Worm (Caenorhabditis elegans): ENCODE measurements around the gene sod-3.

sod-3 gene

DNA sequence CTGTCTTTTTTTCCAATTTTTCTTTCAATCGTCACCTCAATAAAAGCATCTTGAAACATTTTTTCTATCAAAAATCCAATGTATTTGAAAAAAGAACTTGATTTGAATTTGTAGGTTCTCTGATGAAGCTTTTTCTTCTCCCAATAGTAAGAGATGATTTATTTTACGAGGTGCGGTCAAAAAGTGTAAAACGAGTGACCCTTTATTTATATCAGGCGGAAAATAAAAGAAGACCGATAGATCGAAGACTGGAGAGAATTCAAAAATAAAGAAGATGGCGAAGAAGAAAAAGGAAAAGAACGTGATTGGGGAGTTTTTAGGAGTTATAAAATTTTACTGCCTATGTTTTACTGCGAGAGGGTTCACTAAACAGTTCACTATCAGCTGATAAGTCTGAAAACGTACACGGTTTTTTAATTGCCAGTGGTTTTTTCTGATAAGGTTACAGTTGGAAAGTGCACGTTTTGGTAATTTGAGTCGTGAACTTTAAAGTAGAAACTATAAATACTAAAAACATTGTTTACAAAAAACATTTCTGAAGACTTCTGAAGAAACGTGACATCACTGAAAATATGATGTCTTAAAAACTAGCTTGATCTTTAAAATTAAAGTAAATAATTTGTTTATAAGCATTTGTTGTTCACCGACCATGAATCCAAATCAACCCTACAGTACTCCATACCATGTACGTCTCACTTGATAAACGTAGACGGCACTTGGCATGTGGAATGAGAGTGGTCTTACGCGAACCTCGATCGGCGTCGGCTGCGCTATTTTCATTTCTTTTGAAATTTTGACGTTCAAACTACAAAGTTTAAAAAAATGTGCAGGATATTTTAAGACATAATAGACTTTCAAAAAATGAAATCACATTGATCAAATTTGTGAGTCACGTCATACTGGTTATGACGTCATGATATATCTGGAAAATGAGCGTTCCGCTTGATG lies 36.4 kb upstream of the sod-3 start:
- TF ChIP-seq zip-8 (tag; optimal IDR thresholded peaks at IDR 0.05) (peak; percentile 41), mls-2 (tag; optimal IDR thresholded peaks at IDR 0.05) (no peak), sem-2 (GFP tag; optimal IDR thresholded peaks at IDR 0.05) (no peak)

DNA sequence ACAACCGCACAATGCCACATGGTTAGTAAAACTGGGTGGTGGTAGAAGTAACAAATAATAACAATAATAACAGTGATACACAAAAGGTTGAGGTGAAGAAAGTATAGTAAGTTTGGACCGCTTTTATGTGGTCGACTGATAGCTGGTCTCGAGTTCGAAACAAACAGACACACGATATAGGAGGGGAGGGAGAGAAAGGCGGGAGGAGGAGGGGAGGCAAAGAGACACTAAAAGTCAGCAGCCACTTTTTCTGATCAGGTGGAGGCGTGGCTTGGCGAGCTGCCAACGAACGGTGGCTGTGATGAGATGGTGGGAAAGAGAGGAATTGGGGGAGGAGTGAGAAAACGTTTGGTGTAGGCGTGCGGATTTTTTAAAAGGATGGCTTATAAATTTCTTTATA lies 34.2 kb upstream of the sod-3 start:
- TF ChIP-seq elt-3 (tag; optimal IDR thresholded peaks at IDR 0.05) = no peak
- TF ChIP-seq ceh-83 (GFP tag; optimal IDR thresholded peaks at IDR 0.05) = no peak
- no peak for TF ChIP-seq drap-1 (GFP tag; optimal IDR thresholded peaks at IDR 0.05)
- no peak for TF ChIP-seq unc-62 (GFP tag; optimal IDR thresholded peaks at IDR 0.05)
- TF ChIP-seq blmp-1 (tag; optimal IDR thresholded peaks at IDR 0.05) = no peak
- no peak for TF ChIP-seq mep-1 (tag; optimal IDR thresholded peaks at IDR 0.05)
- no peak for TF ChIP-seq ces-1 (GFP tag; optimal IDR thresholded peaks at IDR 0.05)
- TF ChIP-seq cnd-1 (tag; optimal IDR thresholded peaks at IDR 0.05) = no peak
- TF ChIP-seq nhr-2 (tag; optimal IDR thresholded peaks at IDR 0.05) = no peak

DNA sequence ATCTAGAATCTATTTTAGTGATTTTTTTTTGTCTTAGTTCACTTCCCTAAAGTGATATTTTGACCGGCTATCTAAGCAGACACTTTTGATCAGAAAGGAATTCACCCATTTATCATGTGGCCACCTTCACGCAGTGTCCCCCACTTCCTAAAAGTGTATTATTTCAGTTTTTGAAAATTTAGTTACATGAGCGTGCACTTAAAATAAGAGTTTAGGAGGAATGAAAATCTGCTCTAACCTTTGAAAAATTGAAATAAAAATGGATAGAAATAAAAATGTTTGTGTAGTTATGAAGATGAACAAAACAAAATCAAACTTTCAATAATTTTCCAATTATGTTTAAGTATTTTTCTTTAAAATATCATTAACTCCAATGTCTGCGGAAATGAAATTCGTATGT lies 32.8 kb upstream of the sod-3 start:
- TF ChIP-seq mab-5 (tag; optimal IDR thresholded peaks at IDR 0.05) (no peak), unc-39 (tag; optimal IDR thresholded peaks at IDR 0.05) (no peak), zip-8 (tag; optimal IDR thresholded peaks at IDR 0.05) (no peak), ceh-43 (GFP tag; optimal IDR thresholded peaks at IDR 0.05) (no peak), mls-2 (tag; optimal IDR thresholded peaks at IDR 0.05) (no peak), ham-2 (GFP tag; optimal IDR thresholded peaks at IDR 0.05) (no peak), pha-4 (tag; optimal IDR thresholded peaks at IDR 0.05) (no peak), drap-1 (GFP tag; optimal IDR thresholded peaks at IDR 0.05) (no peak), nhr-12 (tag; optimal IDR thresholded peaks at IDR 0.05) (no peak), sem-2 (GFP tag; optimal IDR thresholded peaks at IDR 0.05) (no peak), nhr-237 (tag; optimal IDR thresholded peaks at IDR 0.05) (no peak)

DNA sequence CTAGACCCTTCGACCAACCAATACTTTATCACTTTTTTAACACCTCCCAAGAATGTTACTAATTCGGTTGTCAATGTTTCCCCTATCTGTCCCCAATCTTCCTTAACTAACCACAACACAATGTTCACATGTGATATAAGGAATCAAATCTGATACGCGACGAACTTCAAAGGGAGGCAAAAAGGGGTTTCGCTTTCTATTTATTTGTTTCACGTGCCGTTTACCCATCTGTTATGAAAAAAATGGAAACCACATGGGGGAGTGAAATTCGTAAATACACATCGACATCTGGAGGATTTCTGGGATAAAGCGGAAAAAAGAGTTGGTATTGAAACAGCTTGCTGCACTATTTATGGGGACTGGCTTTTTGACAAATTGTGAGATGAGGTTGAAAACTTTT lies 30.4 kb upstream of the sod-3 start:
- TF ChIP-seq mls-2 (tag; optimal IDR thresholded peaks at IDR 0.05) (no peak), nhr-76 (tag; optimal IDR thresholded peaks at IDR 0.05) (no peak), zip-8 (tag; optimal IDR thresholded peaks at IDR 0.05) (no peak), bed-3 (GFP tag; optimal IDR thresholded peaks at IDR 0.05) (no peak), cnd-1 (tag; optimal IDR thresholded peaks at IDR 0.05) (no peak), unc-62 (GFP tag; optimal IDR thresholded peaks at IDR 0.05) (no peak), lsy-2 (tag; optimal IDR thresholded peaks at IDR 0.05) (no peak), blmp-1 (tag; optimal IDR thresholded peaks at IDR 0.05) (no peak)

DNA sequence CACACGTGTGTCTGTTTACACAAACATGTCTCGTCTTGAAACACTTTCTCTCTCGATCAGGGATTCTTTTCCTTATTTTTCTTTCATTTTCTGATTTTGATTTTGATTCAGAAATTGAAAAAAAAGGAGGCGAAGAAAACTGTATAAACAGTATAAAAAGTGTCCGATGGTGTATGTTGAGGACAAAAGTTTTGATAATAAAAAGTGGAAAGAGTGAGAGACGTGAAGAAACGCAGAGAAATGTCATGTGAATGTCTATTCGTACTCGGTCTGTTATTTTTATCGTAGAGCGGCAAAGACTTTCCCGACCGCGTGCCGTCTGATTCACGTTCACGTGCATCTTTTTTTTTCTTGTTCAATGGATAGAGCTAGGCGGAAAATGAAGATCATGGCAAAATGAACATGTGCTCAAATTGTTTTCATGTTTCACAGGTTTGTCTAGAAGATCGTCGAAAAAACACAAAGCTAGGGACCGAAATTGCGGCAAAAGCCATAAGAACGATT lies 28.8 kb upstream of the sod-3 start:
- TF ChIP-seq lin-13 (tag; optimal IDR thresholded peaks at IDR 0.05) (no peak), nhr-12 (tag; optimal IDR thresholded peaks at IDR 0.05) (no peak), lin-32 (GFP tag; optimal IDR thresholded peaks at IDR 0.05) (no peak), ceh-43 (GFP tag; optimal IDR thresholded peaks at IDR 0.05) (no peak), ceh-39 (tag; optimal IDR thresholded peaks at IDR 0.05) (no peak), ceh-83 (GFP tag; optimal IDR thresholded peaks at IDR 0.05) (no peak), unc-120 (tag; optimal IDR thresholded peaks at IDR 0.05; ENCODE audit: poor library complexity, severe bottlenecking) (no peak), nhr-237 (tag; optimal IDR thresholded peaks at IDR 0.05) (no peak), M03D4.4 (tag; optimal IDR thresholded peaks at IDR 0.05) (no peak), nhr-28 (tag; optimal IDR thresholded peaks at IDR 0.05) (no peak), snpc-4 (tag; optimal IDR thresholded peaks at IDR 0.05) (no peak), unc-39 (tag; optimal IDR thresholded peaks at IDR 0.05) (no peak)

DNA sequence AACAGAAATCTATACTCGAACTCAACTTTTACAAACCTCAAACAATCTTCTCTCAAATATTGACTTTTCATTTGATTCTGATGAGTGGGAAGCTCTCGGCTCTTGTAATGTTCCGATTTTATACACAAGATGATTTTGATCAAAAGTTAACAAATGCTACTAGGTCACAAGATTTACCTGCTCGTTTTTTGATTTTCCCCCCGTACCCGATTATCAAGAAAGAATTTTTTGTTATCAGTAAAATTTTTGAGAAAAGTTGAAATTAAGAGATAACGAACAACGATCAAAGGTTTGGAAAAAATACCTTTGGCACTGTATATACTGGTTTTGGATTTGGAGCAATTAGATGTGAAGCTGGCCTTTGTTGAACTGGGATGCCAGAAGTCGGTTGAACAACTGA lies 27.7 kb upstream of the sod-3 start:
- TF ChIP-seq zip-8 (tag; optimal IDR thresholded peaks at IDR 0.05) (no peak), cnd-1 (tag; optimal IDR thresholded peaks at IDR 0.05) (no peak), nhr-237 (tag; optimal IDR thresholded peaks at IDR 0.05) (no peak), M03D4.4 (tag; optimal IDR thresholded peaks at IDR 0.05) (no peak), unc-39 (tag; optimal IDR thresholded peaks at IDR 0.05) (no peak), ceh-39 (tag; optimal IDR thresholded peaks at IDR 0.05) (no peak)
